Worm (Caenorhabditis elegans): ENCODE results near the gene ceh-18.
A peak's percentile ranks its signal among the peaks of the same experiment; 100 is the strongest.

The ceh-18 gene

DNA sequence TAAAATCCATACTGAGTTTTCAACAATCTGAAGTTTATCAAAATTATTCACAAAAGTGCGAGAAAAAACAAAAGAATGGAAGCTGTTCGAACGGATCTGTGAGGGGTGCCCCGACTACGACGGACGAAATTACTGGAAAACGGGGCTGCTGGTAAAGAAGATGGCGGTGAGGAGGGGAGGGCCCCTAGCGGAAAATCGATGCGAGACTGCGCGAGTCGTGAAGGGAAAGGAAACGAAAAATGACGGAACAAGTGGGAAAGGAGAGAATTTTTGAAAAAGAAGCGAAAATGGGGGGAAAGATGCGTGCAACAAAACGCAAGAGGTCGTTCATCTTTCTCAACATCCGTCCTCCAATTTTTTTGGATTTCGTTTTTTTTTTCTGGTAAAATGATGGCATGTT lies 54.9 kb downstream of the ceh-18 start:
- TF ChIP-seq unc-39 (tag; optimal IDR thresholded peaks at IDR 0.05) = no peak
- no peak for TF ChIP-seq fos-1 (tag; optimal IDR thresholded peaks at IDR 0.05)
- no peak for TF ChIP-seq ztf-11 (tag; optimal IDR thresholded peaks at IDR 0.05)
- no peak for TF ChIP-seq ztf-1 (GFP tag; conservative IDR thresholded peaks at IDR 0.05)
- TF ChIP-seq sem-4 (tag; optimal IDR thresholded peaks at IDR 0.05) = no peak
- TF ChIP-seq ceh-16 (tag; optimal IDR thresholded peaks at IDR 0.05) = no peak
- TF ChIP-seq nhr-77 (tag; optimal IDR thresholded peaks at IDR 0.05) = no peak
- no peak for TF ChIP-seq blmp-1 (tag; optimal IDR thresholded peaks at IDR 0.05; ENCODE audit: insufficient read depth)
- TF ChIP-seq nhr-10 (tag; optimal IDR thresholded peaks at IDR 0.05) = no peak
- no peak for TF ChIP-seq ama-1 (optimal IDR thresholded peaks at IDR 0.05)
- TF ChIP-seq aly-2 (tag; optimal IDR thresholded peaks at IDR 0.05) = no peak
- peak; percentile 31 for TF ChIP-seq unc-55 (GFP tag; optimal IDR thresholded peaks at IDR 0.05)
- no peak for TF ChIP-seq mdl-1 (tag; optimal IDR thresholded peaks at IDR 0.05)
- no peak for TF ChIP-seq crh-2 (tag; optimal IDR thresholded peaks at IDR 0.05)
- TF ChIP-seq elt-3 (tag; optimal IDR thresholded peaks at IDR 0.05) = no peak
- TF ChIP-seq R02D3.7 (tag; optimal IDR thresholded peaks at IDR 0.05) = no peak
- TF ChIP-seq lin-11 (tag; optimal IDR thresholded peaks at IDR 0.05) = no peak
- TF ChIP-seq nhr-6 (tag; optimal IDR thresholded peaks at IDR 0.05) = no peak
- peak; percentile 25 for TF ChIP-seq C34F6.9 (tag; optimal IDR thresholded peaks at IDR 0.05)
- no peak for TF ChIP-seq peb-1 (tag; optimal IDR thresholded peaks at IDR 0.05)
- TF ChIP-seq lin-13 (GFP tag; optimal IDR thresholded peaks at IDR 0.05) = no peak
- TF ChIP-seq mbf-1 (tag; optimal IDR thresholded peaks at IDR 0.05) = no peak
- TF ChIP-seq snpc-4 (tag; optimal IDR thresholded peaks at IDR 0.05) = no peak
- no peak for TF ChIP-seq nhr-12 (tag; optimal IDR thresholded peaks at IDR 0.05)
- TF ChIP-seq mab-5 (tag; optimal IDR thresholded peaks at IDR 0.05) = peak; percentile 19
- TF ChIP-seq ZK546.5 (tag; optimal IDR thresholded peaks at IDR 0.05) = no peak
- TF ChIP-seq alr-1 (tag; optimal IDR thresholded peaks at IDR 0.05) = no peak
- TF ChIP-seq nhr-129 (tag; optimal IDR thresholded peaks at IDR 0.05) = peak; percentile 7

DNA sequence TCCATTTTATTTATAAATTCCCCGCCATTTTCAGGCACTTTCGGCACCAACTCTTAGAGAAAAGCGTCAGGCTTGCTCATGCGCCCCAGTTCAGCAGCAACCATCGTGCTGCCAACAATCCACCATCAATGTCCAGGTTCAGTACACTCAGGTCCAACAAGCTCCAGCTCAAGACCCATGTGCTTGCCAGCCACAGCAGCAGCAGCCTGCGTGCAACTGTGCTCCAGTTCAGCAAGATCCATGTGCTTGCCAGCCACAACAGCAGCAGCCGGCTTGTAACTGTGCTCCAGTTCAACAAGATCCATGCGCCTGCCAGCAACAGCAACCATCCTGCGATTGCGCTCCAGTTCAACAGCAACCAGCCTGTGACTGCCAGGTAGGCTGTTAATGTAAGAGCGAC lies 59.3 kb downstream of the ceh-18 start:
- TF ChIP-seq C34F6.9 (tag; optimal IDR thresholded peaks at IDR 0.05) (no peak), nhr-12 (tag; optimal IDR thresholded peaks at IDR 0.05) (no peak), ztf-4 (tag; optimal IDR thresholded peaks at IDR 0.05) (no peak), nhr-77 (tag; optimal IDR thresholded peaks at IDR 0.05) (no peak), zag-1 (tag; optimal IDR thresholded peaks at IDR 0.05) (no peak), nhr-6 (tag; optimal IDR thresholded peaks at IDR 0.05) (no peak), unc-39 (tag; optimal IDR thresholded peaks at IDR 0.05) (no peak), sma-3 (GFP tag; optimal IDR thresholded peaks at IDR 0.05) (no peak), ztf-1 (GFP tag; conservative IDR thresholded peaks at IDR 0.05) (no peak), crh-2 (tag; optimal IDR thresholded peaks at IDR 0.05) (no peak), egl-27 (tag; optimal IDR thresholded peaks at IDR 0.05) (no peak), ama-1 (optimal IDR thresholded peaks at IDR 0.05) (no peak), nhr-10 (tag; optimal IDR thresholded peaks at IDR 0.05) (no peak), mbf-1 (tag; optimal IDR thresholded peaks at IDR 0.05) (no peak), sem-4 (tag; optimal IDR thresholded peaks at IDR 0.05) (no peak)

DNA sequence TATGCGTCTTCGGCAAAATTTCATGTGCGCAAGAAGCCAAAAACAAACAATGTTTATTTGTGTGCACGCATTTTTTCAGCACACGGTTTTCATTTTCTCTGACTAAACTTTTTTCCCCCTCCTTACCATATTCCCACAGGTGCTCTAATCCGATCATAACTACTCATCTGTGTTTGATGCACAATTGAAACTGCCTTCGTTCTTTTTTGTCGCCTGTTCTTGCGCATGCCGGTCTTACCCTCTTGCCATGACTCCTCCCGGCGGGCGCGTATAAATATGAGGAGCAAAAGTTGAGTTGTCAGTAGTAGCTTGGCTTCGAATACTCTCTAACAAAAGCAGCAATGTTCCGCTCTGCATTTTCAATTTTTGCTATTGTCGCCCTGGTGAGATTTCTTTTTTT lies 59.7 kb downstream of the ceh-18 start, which contains the start of gene abu-10:
Gene abu-10 (plus strand): TSS at position 301 of the 400 bp plus-strand sequence.
- no peak for TF ChIP-seq lin-11 (tag; optimal IDR thresholded peaks at IDR 0.05)
- TF ChIP-seq lin-39 (tag; optimal IDR thresholded peaks at IDR 0.05) = no peak
- TF ChIP-seq ZK546.5 (tag; optimal IDR thresholded peaks at IDR 0.05) = no peak

DNA sequence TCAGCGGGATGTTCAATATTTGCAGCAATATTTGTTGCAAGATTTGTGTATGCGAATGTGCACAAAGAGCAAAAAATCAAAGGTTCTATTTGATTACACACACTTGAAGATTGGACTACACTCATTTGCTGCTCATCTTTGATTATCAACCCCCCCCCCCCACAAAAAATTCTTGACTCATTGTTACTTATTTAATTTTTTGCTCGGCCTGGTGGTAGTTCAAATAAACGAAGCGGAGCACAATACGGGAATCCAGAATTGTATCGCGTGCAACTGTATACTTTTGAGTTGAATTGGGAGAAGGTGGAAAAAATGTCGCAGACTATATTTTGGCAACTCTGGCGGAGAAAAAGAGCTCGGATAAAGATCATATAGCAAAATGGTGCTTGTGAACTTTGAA lies 62.0 kb downstream of the ceh-18 start, which contains the start of gene F35A5.5:
Gene F35A5.5 (minus strand): TSS at position 101 of the 400 bp plus-strand sequence.
- TF ChIP-seq alr-1 (tag; optimal IDR thresholded peaks at IDR 0.05) (no peak), lin-13 (GFP tag; optimal IDR thresholded peaks at IDR 0.05) (no peak), lsy-2 (tag; optimal IDR thresholded peaks at IDR 0.05) (no peak), nhr-25 (tag; optimal IDR thresholded peaks at IDR 0.05) (no peak), elt-3 (tag; optimal IDR thresholded peaks at IDR 0.05) (no peak), dmd-4 (tag; optimal IDR thresholded peaks at IDR 0.05) (no peak), Y55F3AM.14 (GFP tag; optimal IDR thresholded peaks at IDR 0.05) (no peak), aly-2 (tag; optimal IDR thresholded peaks at IDR 0.05) (no peak)
